Fruit fly (Drosophila melanogaster) whole organism, pupa: ENCODE results near the gene Slc25A46b.

Source experiments
- CG10348 ChIP-seq: fragments of 200-800 bp; sonication (Bioruptor generic); IDR thresholded peaks from 2 replicates; pipeline ENCODE4 v1.3.6; 2022; ENCODE audit warnings: missing biosample characterization, missing genetic modification characterization
- CG12605 ChIP-seq: fragments of 200-800 bp; sonication (Bioruptor generic); IDR thresholded peaks from 2 replicates; pipeline ENCODE4 v1.3.6; 2022; ENCODE audit warnings: missing biosample characterization, missing genetic modification characterization
- CG13204 ChIP-seq: fragments of 200-800 bp; sonication (Bioruptor generic); optimal IDR thresholded peaks from 2 replicates; lab custom pipeline; 2018; ENCODE audit warnings: missing biosample characterization, mild to moderate bottlenecking, missing genetic modification characterization, moderate library complexity
- CG14655 ChIP-seq: fragments of 200-800 bp; sonication (Bioruptor generic); optimal IDR thresholded peaks from 3 replicates; lab custom pipeline; 2017; ENCODE audit warnings: mild to moderate bottlenecking, missing biosample characterization, missing genetic modification reagents, missing genetic modification characterization
- CG15710 ChIP-seq: fragments of 200-800 bp; sonication (Bioruptor generic); optimal IDR thresholded peaks from 2 replicates; lab custom pipeline; 2018; ENCODE audit warnings: missing biosample characterization, mild to moderate bottlenecking, missing genetic modification characterization, moderate library complexity
- CG17806 ChIP-seq: fragments of 200-800 bp; sonication (Bioruptor generic); optimal IDR thresholded peaks from 2 replicates; lab custom pipeline; 2018; ENCODE audit warnings: missing biosample characterization, mild to moderate bottlenecking, missing genetic modification characterization, moderate library complexity
- CG32121 ChIP-seq: fragments of 200-800 bp; sonication (Bioruptor generic); IDR thresholded peaks from 2 replicates; pipeline ENCODE4 v1.3.6; 2022; ENCODE audit warnings: missing biosample characterization, missing genetic modification characterization
- CG34367 ChIP-seq: fragments of 200-800 bp; sonication (Bioruptor generic); optimal IDR thresholded peaks from 2 replicates; lab custom pipeline; 2018; ENCODE audit warnings: missing biosample characterization, mild to moderate bottlenecking, missing genetic modification characterization
- CG4496 ChIP-seq: fragments of 200-800 bp; sonication (Bioruptor generic); IDR thresholded peaks from 3 replicates; pipeline ENCODE4 v1.3.6; 2022; ENCODE audit warnings: missing biosample characterization, missing genetic modification characterization
- CG8159 ChIP-seq: fragments of 200-800 bp; sonication (Bioruptor generic); optimal IDR thresholded peaks from 3 replicates; lab custom pipeline; 2018; ENCODE audit warnings: missing biosample characterization, mild to moderate bottlenecking, missing genetic modification characterization, moderate library complexity
- CG8301 ChIP-seq: fragments of 200-800 bp; sonication (Bioruptor generic); optimal IDR thresholded peaks from 2 replicates; lab custom pipeline; 2018; ENCODE audit warnings: missing biosample characterization, mild to moderate bottlenecking, missing genetic modification characterization
- CG9948 ChIP-seq: fragments of 200-800 bp; sonication (Bioruptor generic); optimal IDR thresholded peaks from 2 replicates; lab custom pipeline; 2018; ENCODE audit warnings: missing biosample characterization, mild to moderate bottlenecking, missing genetic modification characterization, moderate library complexity
- D1 ChIP-seq: fragments of 200-800 bp; sonication (Bioruptor generic); optimal IDR thresholded peaks from 2 replicates; lab custom pipeline; 2018; ENCODE audit warnings: missing biosample characterization, mild to moderate bottlenecking, missing genetic modification characterization, moderate library complexity
- EcR ChIP-seq: fragments of 200-800 bp; sonication (Bioruptor generic); optimal IDR thresholded peaks from 3 replicates; lab custom pipeline; 2019; ENCODE audit warnings: missing biosample characterization, missing genetic modification characterization, mild to moderate bottlenecking, moderate library complexity, missing genetic modification reagents
- Ets98B ChIP-seq: fragments of 200-800 bp; sonication (Bioruptor generic); IDR thresholded peaks from 2 replicates; pipeline ENCODE4 v1.3.6; 2022; ENCODE audit warnings: missing biosample characterization, missing genetic modification characterization
- Pif1A ChIP-seq: fragments of 200-800 bp; sonication (Bioruptor generic); optimal IDR thresholded peaks from 3 replicates; lab custom pipeline; 2016; ENCODE audit warnings: missing biosample characterization, missing genetic modification characterization
- Pif1B ChIP-seq: fragments of 200-800 bp; sonication (Bioruptor generic); optimal IDR thresholded peaks from 3 replicates; lab custom pipeline; 2016; ENCODE audit warnings: missing biosample characterization, missing genetic modification characterization
- Snoo ChIP-seq: fragments of 200-800 bp; sonication (Bioruptor generic); optimal IDR thresholded peaks from 3 replicates; lab custom pipeline; 2017; ENCODE audit warnings: missing biosample characterization, mild to moderate bottlenecking, missing genetic modification characterization, inconsistent platforms
- fd96Ca ChIP-seq: fragments of 200-800 bp; sonication (Bioruptor generic); IDR thresholded peaks from 3 replicates; pipeline ENCODE4 v1.3.6; 2022; ENCODE audit warnings: missing biosample characterization, missing genetic modification characterization
- gl ChIP-seq: fragments of 200-800 bp; sonication (Bioruptor generic); optimal IDR thresholded peaks from 2 replicates; lab custom pipeline; 2018; ENCODE audit warnings: missing biosample characterization, mild to moderate bottlenecking, missing genetic modification characterization
- rn ChIP-seq: fragments of 200-800 bp; sonication (Bioruptor generic); IDR thresholded peaks from 2 replicates; pipeline ENCODE4 v1.3.6; 2022; ENCODE audit warnings: missing biosample characterization, missing genetic modification characterization

The Slc25A46b gene

dm6 chr2L:18143176-18143575, 46.8 kb downstream of the Slc25A46b start:
- no peak for TF ChIP-seq Pif1B
- TF ChIP-seq Pif1A (GFP tag; lab: Kevin White, UChicago), result no peak

dm6 chr2L:18144268-18144834, 48.0 kb downstream of the Slc25A46b start:
- TF ChIP-seq Pif1A (GFP tag; lab: Kevin White, UChicago) (no peak), CG8301 (tag; lab: Kevin White, UChicago) (no peak), CG32121 (GFP tag; lab: Robert Waterston, UW) (no peak), CG34367 (tag; lab: Kevin White, UChicago) (no peak), D1 (tag; lab: Kevin White, UChicago) (no peak), CG8159 (tag; lab: Kevin White, UChicago) (no peak), CG12605 (no peak), Snoo (tag; lab: Kevin White, UChicago) (no peak), CG4496 (no peak), Ets98B (no peak), CG17806 (tag; lab: Kevin White, UChicago) (no peak), CG10348 (GFP tag; lab: Robert Waterston, UW) (no peak), CG9948 (tag; lab: Kevin White, UChicago) (no peak), EcR (no peak), CG13204 (GFP tag; lab: Kevin White, UChicago) (no peak), Pif1B (no peak)

dm6 chr2L:18145253-18145652, 48.9 kb downstream of the Slc25A46b start:
- peak; percentile 78 for TF ChIP-seq Ets98B
- peak; percentile 93 for TF ChIP-seq CG15710
- peak; percentile 79 for TF ChIP-seq CG14655 (GFP tag; lab: Kevin White, UChicago)
- TF ChIP-seq CG10348 (GFP tag; lab: Robert Waterston, UW), result no peak
- TF ChIP-seq CG12605, result peak; percentile 87
- peak; percentile 70 for TF ChIP-seq CG8301 (tag; lab: Kevin White, UChicago)
- peak; percentile 62 for TF ChIP-seq D1 (tag; lab: Kevin White, UChicago)
- peak; percentile 92 for TF ChIP-seq CG8159 (tag; lab: Kevin White, UChicago)
- peak; percentile 90 for TF ChIP-seq fd96Ca (GFP tag; lab: Robert Waterston, UW)
- TF ChIP-seq CG17806 (tag; lab: Kevin White, UChicago), result peak; percentile 88
- peak; percentile 90 for TF ChIP-seq Pif1B
- peak; percentile 88 for TF ChIP-seq CG34367 (tag; lab: Kevin White, UChicago)
- TF ChIP-seq CG13204 (GFP tag; lab: Kevin White, UChicago), result peak; percentile 79
- peak; percentile 93 for TF ChIP-seq Pif1A (GFP tag; lab: Kevin White, UChicago)
- TF ChIP-seq CG32121 (GFP tag; lab: Robert Waterston, UW), result peak; percentile 78
- TF ChIP-seq rn (GFP tag; lab: Robert Waterston, UW), result peak; percentile 73
- TF ChIP-seq CG4496, result peak; percentile 93
- peak; percentile 74 for TF ChIP-seq gl (tag; lab: Kevin White, UChicago)
- peak; percentile 93 for TF ChIP-seq Snoo (tag; lab: Kevin White, UChicago)
- TF ChIP-seq CG9948 (tag; lab: Kevin White, UChicago), result peak; percentile 87
- TF ChIP-seq EcR, result peak; percentile 66

dm6 chr2L:18145826-18146225, 49.5 kb downstream of the Slc25A46b start:
- TF ChIP-seq fd96Ca (GFP tag; lab: Robert Waterston, UW) (no peak), Pif1B (no peak), CG10348 (GFP tag; lab: Robert Waterston, UW) (no peak), EcR (no peak), Pif1A (GFP tag; lab: Kevin White, UChicago) (no peak), CG8159 (tag; lab: Kevin White, UChicago) (no peak), Ets98B (no peak), CG13204 (GFP tag; lab: Kevin White, UChicago) (no peak), CG8301 (tag; lab: Kevin White, UChicago) (no peak), rn (GFP tag; lab: Robert Waterston, UW) (no peak), CG34367 (tag; lab: Kevin White, UChicago) (no peak), CG17806 (tag; lab: Kevin White, UChicago) (no peak), CG14655 (GFP tag; lab: Kevin White, UChicago) (no peak), CG32121 (GFP tag; lab: Robert Waterston, UW) (no peak), CG12605 (no peak), CG4496 (no peak), gl (tag; lab: Kevin White, UChicago) (no peak)

- TF ChIP-seq CG14655 (GFP tag; lab: Kevin White, UChicago), result peak; percentile 66
- no peak for TF ChIP-seq gl (tag; lab: Kevin White, UChicago)
- TF ChIP-seq CG9948 (tag; lab: Kevin White, UChicago), result peak; percentile 60
- TF ChIP-seq CG34367 (tag; lab: Kevin White, UChicago), result peak; percentile 17
- TF ChIP-seq CG4496, result no peak; the same call in 2 of the 3 replicates
- peak; percentile 8 for TF ChIP-seq D1 (tag; lab: Kevin White, UChicago)
- TF ChIP-seq CG8301 (tag; lab: Kevin White, UChicago), result peak; percentile 60
- TF ChIP-seq Ets98B, result peak; percentile 15
- no peak for TF ChIP-seq fd96Ca (GFP tag; lab: Robert Waterston, UW)
- TF ChIP-seq CG10348 (GFP tag; lab: Robert Waterston, UW), result peak; percentile 30; the same call in 1 of the 2 replicates
- TF ChIP-seq EcR, result peak; percentile 19
- peak; percentile 60 for TF ChIP-seq Pif1B
- TF ChIP-seq CG32121 (GFP tag; lab: Robert Waterston, UW), result 0 out of 2 replicates have a peak, but pooled peaks have one; percentile 32
- no peak for TF ChIP-seq rn (GFP tag; lab: Robert Waterston, UW)
- TF ChIP-seq CG15710, result peak; percentile 77
- no peak for TF ChIP-seq CG13204 (GFP tag; lab: Kevin White, UChicago)
- TF ChIP-seq CG8159 (tag; lab: Kevin White, UChicago), result peak; percentile 78
- peak; percentile 42 for TF ChIP-seq CG17806 (tag; lab: Kevin White, UChicago)
- no peak for TF ChIP-seq Snoo (tag; lab: Kevin White, UChicago)
- peak; percentile 70 for TF ChIP-seq Pif1A (GFP tag; lab: Kevin White, UChicago)
- TF ChIP-seq CG12605, result no peak
Observed at dm6 chr2L:18146618-18147099, 50.3 kb downstream of the Slc25A46b start.
